Worm (Caenorhabditis elegans): Measurements from ENCODE around the gene ire-1.

ire-1 gene

DNA sequence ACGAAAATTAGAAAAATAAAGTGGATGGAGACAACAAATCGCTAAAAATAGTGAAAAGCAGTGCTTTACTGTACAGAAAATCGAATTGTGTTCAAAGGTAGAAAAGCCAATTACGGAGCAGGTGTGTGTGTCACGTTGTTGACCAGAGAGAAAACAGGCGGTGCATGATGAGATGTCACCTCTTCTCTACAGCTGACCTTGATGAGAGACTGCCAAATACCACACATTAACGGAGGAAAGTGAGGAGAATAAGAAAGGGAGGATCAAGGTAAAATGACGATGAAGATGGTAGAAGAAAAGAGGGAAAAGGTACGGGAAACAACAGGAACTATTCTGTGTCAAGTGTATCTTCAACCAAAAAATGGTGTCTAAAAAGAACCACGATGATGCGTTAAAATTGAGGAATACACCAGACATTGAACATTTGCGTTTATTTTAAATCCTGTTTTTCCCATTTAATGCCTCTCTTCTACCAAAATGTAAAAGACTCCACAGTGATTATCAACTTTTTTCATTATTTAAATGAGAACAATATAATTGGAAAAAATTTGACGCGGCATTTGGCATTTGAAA lies 25.4 kb downstream of the ire-1 start:
- no peak for TF ChIP-seq nhr-76 (tag; optimal IDR thresholded peaks at IDR 0.05)
- TF ChIP-seq nhr-2 (tag; optimal IDR thresholded peaks at IDR 0.05): peak; percentile 49

DNA sequence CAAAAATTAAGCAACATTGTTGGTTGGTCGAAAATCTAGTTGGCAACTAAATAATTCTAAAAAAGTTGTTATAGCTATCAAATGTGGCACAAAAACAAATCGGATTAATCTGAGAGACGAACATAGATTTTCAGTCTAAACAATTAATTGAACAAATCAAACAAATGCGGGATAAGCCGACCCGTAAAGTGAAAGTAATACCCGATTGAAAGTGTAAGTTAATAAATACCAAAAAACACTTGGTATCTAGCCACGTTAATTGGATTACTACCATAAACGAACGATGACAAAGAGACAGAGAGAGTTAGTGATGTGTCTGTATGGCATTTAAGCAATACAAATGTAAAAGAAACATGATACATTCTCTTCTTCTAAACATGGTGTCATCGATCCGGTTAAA lies 30.8 kb downstream of the ire-1 start:
- TF ChIP-seq blmp-1 (tag; optimal IDR thresholded peaks at IDR 0.05) (peak; percentile 12), lin-13 (tag; optimal IDR thresholded peaks at IDR 0.05) (no peak)

DNA sequence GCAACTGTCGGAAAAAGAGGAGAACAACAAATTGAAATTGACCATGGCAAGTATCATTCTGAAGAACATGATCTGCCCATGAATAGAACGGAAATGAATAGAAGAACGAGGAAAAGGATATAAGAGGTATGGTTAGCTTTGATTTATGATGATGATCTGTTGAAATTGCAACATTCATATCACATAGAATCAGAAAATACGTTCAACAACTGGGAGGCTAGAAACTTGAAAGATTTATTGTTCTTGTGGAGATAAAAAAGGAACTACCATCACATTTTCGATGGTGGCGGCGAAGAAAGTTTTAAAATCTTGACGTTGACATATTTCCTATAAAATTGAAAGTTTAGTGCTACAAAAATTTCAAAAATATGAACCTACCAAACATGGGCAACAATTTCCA lies 31.4 kb downstream of the ire-1 start:
- TF ChIP-seq hlh-1 (tag; optimal IDR thresholded peaks at IDR 0.05) (no peak), lin-13 (tag; optimal IDR thresholded peaks at IDR 0.05) (no peak), nhr-12 (tag; optimal IDR thresholded peaks at IDR 0.05) (no peak)

DNA sequence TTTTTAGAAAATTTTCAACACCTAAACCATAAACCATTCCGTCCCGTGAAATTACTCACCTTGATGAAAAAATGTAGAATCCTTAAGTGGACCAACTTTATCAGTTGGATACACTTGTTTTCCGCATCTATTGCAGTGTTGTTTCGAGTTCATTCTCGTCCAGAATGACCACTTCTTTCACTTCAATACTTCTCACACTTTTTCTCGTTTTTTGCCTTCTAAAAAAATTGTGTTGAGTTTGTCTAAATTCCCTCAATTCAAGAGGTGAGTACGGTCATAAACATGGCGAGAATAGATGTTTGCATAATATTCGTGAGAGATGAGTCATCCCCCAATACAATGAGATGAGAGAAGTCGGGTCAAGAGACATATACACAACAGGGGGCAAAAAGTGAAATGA lies 32.2 kb downstream of the ire-1 start, which contains the start of gene ltd-1:
Gene ltd-1, minus strand, starts transcription at position 218 of the 400 bp plus-strand sequence.
- TF ChIP-seq mep-1 (tag; optimal IDR thresholded peaks at IDR 0.05): no peak
- TF ChIP-seq ztf-11 (tag; optimal IDR thresholded peaks at IDR 0.05): no peak
- no peak for TF ChIP-seq unc-62 (GFP tag; optimal IDR thresholded peaks at IDR 0.05)
- TF ChIP-seq sptf-1 (tag; optimal IDR thresholded peaks at IDR 0.05): no peak
- TF ChIP-seq unc-39 (tag; optimal IDR thresholded peaks at IDR 0.05): no peak
- TF ChIP-seq unc-120 (tag; optimal IDR thresholded peaks at IDR 0.05; ENCODE audit: poor library complexity, severe bottlenecking): no peak
- no peak for TF ChIP-seq flh-1 (GFP tag; optimal IDR thresholded peaks at IDR 0.05)
- no peak for TF ChIP-seq nhr-76 (tag; optimal IDR thresholded peaks at IDR 0.05)
- no peak for TF ChIP-seq nhr-28 (tag; optimal IDR thresholded peaks at IDR 0.05)
- TF ChIP-seq zip-8 (tag; optimal IDR thresholded peaks at IDR 0.05): no peak
- no peak for TF ChIP-seq M03D4.4 (tag; optimal IDR thresholded peaks at IDR 0.05)
- TF ChIP-seq lsy-2 (tag; optimal IDR thresholded peaks at IDR 0.05): no peak
- no peak for TF ChIP-seq snpc-4 (tag; optimal IDR thresholded peaks at IDR 0.05)
- no peak for TF ChIP-seq elt-1 (tag; optimal IDR thresholded peaks at IDR 0.05; ENCODE audit: borderline replicate concordance, insufficient read depth)
- no peak for TF ChIP-seq nhr-237 (tag; optimal IDR thresholded peaks at IDR 0.05)
- no peak for TF ChIP-seq mls-2 (tag; optimal IDR thresholded peaks at IDR 0.05)
- TF ChIP-seq pha-4 (tag; optimal IDR thresholded peaks at IDR 0.05): no peak
- no peak for TF ChIP-seq hlh-1 (tag; optimal IDR thresholded peaks at IDR 0.05)
- TF ChIP-seq blmp-1 (tag; optimal IDR thresholded peaks at IDR 0.05): no peak

DNA sequence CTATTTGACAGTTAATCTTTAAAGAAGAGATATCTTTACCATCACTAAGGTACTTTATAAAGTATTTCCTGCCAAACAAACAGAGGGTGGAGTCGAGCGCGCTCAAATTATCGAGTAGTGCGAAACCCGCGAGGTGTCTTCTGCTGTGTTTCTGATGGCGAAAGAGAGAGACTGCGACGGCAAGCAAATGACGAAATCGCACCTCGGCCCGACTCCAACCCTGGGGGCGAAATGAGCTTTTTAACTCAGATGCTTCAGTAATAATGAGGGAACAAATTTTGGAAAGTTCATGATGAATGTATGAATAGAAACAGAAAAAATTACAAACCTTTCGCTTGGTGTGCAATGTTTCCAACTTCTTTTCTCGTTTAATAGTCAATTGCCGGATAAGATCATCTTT lies 33.2 kb downstream of the ire-1 start:
- TF ChIP-seq nhr-12 (tag; optimal IDR thresholded peaks at IDR 0.05): no peak
- peak; percentile 17 for TF ChIP-seq sptf-1 (tag; optimal IDR thresholded peaks at IDR 0.05)
- TF ChIP-seq pha-4 (tag; optimal IDR thresholded peaks at IDR 0.05): no peak
- no peak for TF ChIP-seq lsy-2 (tag; optimal IDR thresholded peaks at IDR 0.05)
- no peak for TF ChIP-seq hlh-1 (tag; optimal IDR thresholded peaks at IDR 0.05)
- TF ChIP-seq ceh-39 (tag; optimal IDR thresholded peaks at IDR 0.05): peak; percentile 25
- peak; percentile 27 for TF ChIP-seq drap-1 (GFP tag; optimal IDR thresholded peaks at IDR 0.05)
- TF ChIP-seq M03D4.4 (tag; optimal IDR thresholded peaks at IDR 0.05): no peak
- TF ChIP-seq ceh-83 (GFP tag; optimal IDR thresholded peaks at IDR 0.05): peak; percentile 37

DNA sequence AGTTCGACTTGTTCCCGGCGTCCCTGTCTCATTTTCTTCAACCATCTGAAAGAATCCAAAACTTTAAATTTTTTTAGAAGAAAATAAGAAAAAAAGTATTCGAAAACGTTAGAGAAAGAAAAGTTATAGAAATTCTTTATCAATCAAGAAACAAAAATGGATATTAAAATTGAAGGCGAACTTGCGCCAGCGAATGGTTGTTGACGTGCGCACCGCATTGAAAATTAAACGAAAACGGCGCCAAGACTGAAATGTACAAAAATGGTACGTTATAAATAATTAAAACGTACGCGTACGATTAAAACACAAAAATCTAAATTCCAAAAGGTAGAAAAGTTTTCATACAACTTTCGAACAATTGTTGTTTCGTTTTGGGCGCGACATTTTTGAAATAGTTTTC lies 37.9 kb downstream of the ire-1 start, which contains the start of gene K02C4.3:
Gene K02C4.3, minus strand, starts transcription at position 51 of the 400 bp plus-strand sequence.
- TF ChIP-seq mep-1 (tag; optimal IDR thresholded peaks at IDR 0.05) (peak; percentile 60), nhr-28 (tag; optimal IDR thresholded peaks at IDR 0.05) (no peak), lsy-2 (tag; optimal IDR thresholded peaks at IDR 0.05) (peak; percentile 63), tbx-8 (GFP tag; optimal IDR thresholded peaks at IDR 0.05) (no peak)

DNA sequence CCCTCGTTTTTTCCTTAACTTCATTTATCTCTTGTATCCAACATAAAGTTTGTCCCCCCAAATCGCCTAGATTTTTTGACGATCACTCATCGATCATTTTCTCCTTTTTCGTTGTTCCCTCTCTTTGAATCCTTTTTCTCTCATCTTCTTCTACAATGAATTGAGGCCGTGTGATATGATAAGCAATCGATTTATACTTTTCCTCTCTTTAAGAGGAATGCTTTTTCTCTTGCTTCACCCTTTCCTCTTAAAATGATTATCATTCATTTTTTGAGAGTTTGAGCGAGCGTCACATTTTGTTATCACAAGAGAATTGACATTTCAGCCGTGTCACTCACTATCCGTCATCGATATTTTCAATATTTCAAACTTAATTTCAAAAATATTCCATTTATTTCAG lies 46.7 kb downstream of the ire-1 start, which contains the start of gene K02C4.5:
Gene K02C4.5, plus strand, starts transcription at position 395 of the 400 bp plus-strand sequence.
- TF ChIP-seq lsy-2 (tag; optimal IDR thresholded peaks at IDR 0.05) (no peak), sem-2 (GFP tag; optimal IDR thresholded peaks at IDR 0.05) (no peak), nhr-12 (tag; optimal IDR thresholded peaks at IDR 0.05) (no peak), ceh-39 (tag; optimal IDR thresholded peaks at IDR 0.05) (no peak), ceh-83 (GFP tag; optimal IDR thresholded peaks at IDR 0.05) (no peak), hlh-1 (tag; optimal IDR thresholded peaks at IDR 0.05) (no peak)
